Worm (Caenorhabditis elegans): ENCODE measurements around the gene tsct-1.

Gene tsct-1

ce11 chrX:12467660-12468111 is 33.8 kb downstream of the tsct-1 start, which contains the start of gene myo-2:
myo-2 (plus strand) TSS chrX:12468061.
- TF ChIP-seq pha-4 (tag; optimal IDR thresholded peaks at IDR 0.05) = peak; percentile 17
- TF ChIP-seq lin-32 (GFP tag; optimal IDR thresholded peaks at IDR 0.05) = no peak

- TF ChIP-seq unc-62 (GFP tag; optimal IDR thresholded peaks at IDR 0.05) (no peak), ztf-11 (tag; optimal IDR thresholded peaks at IDR 0.05) (no peak), nhr-76 (tag; optimal IDR thresholded peaks at IDR 0.05) (no peak), ham-2 (GFP tag; optimal IDR thresholded peaks at IDR 0.05) (no peak), blmp-1 (tag; optimal IDR thresholded peaks at IDR 0.05) (no peak), elt-3 (tag; optimal IDR thresholded peaks at IDR 0.05) (no peak), ceh-43 (GFP tag; optimal IDR thresholded peaks at IDR 0.05) (no peak), bed-3 (GFP tag; optimal IDR thresholded peaks at IDR 0.05) (no peak)
These were observed 35.9 kb downstream of the tsct-1 start for ce11 chrX:12469846-12470245.

ce11 chrX:12472232-12472631 is 38.3 kb downstream of the tsct-1 start:
- TF ChIP-seq elt-3 (tag; optimal IDR thresholded peaks at IDR 0.05) (no peak), blmp-1 (tag; optimal IDR thresholded peaks at IDR 0.05) (no peak), zip-8 (tag; optimal IDR thresholded peaks at IDR 0.05) (no peak), lin-13 (tag; optimal IDR thresholded peaks at IDR 0.05) (no peak), unc-120 (tag; optimal IDR thresholded peaks at IDR 0.05; ENCODE audit: poor library complexity, severe bottlenecking) (no peak), ceh-39 (tag; optimal IDR thresholded peaks at IDR 0.05) (no peak), nhr-2 (tag; optimal IDR thresholded peaks at IDR 0.05) (no peak), snpc-4 (tag; optimal IDR thresholded peaks at IDR 0.05) (no peak), mab-5 (tag; optimal IDR thresholded peaks at IDR 0.05) (no peak), mls-2 (tag; optimal IDR thresholded peaks at IDR 0.05) (no peak), sptf-1 (tag; optimal IDR thresholded peaks at IDR 0.05) (no peak), M03D4.4 (tag; optimal IDR thresholded peaks at IDR 0.05) (no peak), sem-2 (GFP tag; optimal IDR thresholded peaks at IDR 0.05) (no peak), ham-2 (GFP tag; optimal IDR thresholded peaks at IDR 0.05) (no peak), cnd-1 (tag; optimal IDR thresholded peaks at IDR 0.05) (no peak), pha-4 (tag; optimal IDR thresholded peaks at IDR 0.05) (no peak), unc-62 (GFP tag; optimal IDR thresholded peaks at IDR 0.05) (no peak), lin-32 (GFP tag; optimal IDR thresholded peaks at IDR 0.05) (no peak), tbx-8 (GFP tag; optimal IDR thresholded peaks at IDR 0.05) (no peak), flh-1 (GFP tag; optimal IDR thresholded peaks at IDR 0.05) (no peak)

- TF ChIP-seq blmp-1 (tag; optimal IDR thresholded peaks at IDR 0.05) = no peak
- no peak for TF ChIP-seq lin-13 (tag; optimal IDR thresholded peaks at IDR 0.05)
- TF ChIP-seq hlh-1 (tag; optimal IDR thresholded peaks at IDR 0.05) = no peak
- TF ChIP-seq bed-3 (GFP tag; optimal IDR thresholded peaks at IDR 0.05) = no peak
- TF ChIP-seq snpc-4 (tag; optimal IDR thresholded peaks at IDR 0.05) = no peak
- no peak for TF ChIP-seq unc-39 (tag; optimal IDR thresholded peaks at IDR 0.05)
These were observed 42.5 kb downstream of the tsct-1 start for ce11 chrX:12476412-12476811.

ce11 chrX:12477341-12477740 is 43.4 kb downstream of the tsct-1 start, which contains the start of gene F45E6.1:
F45E6.1 (minus strand) TSS chrX:12477441.
- no peak for TF ChIP-seq sptf-1 (tag; optimal IDR thresholded peaks at IDR 0.05)
- TF ChIP-seq lin-13 (tag; optimal IDR thresholded peaks at IDR 0.05) = no peak
- no peak for TF ChIP-seq nhr-237 (tag; optimal IDR thresholded peaks at IDR 0.05)
- no peak for TF ChIP-seq lin-32 (GFP tag; optimal IDR thresholded peaks at IDR 0.05)
- no peak for TF ChIP-seq M03D4.4 (tag; optimal IDR thresholded peaks at IDR 0.05)
- TF ChIP-seq elt-3 (tag; optimal IDR thresholded peaks at IDR 0.05) = no peak

ce11 chrX:12478465-12478864 is 44.6 kb downstream of the tsct-1 start:
- TF ChIP-seq tbx-8 (GFP tag; optimal IDR thresholded peaks at IDR 0.05) (no peak), ceh-39 (tag; optimal IDR thresholded peaks at IDR 0.05) (no peak), lsy-2 (tag; optimal IDR thresholded peaks at IDR 0.05) (no peak), ceh-83 (GFP tag; optimal IDR thresholded peaks at IDR 0.05) (no peak)

- peak; percentile 95 for TF ChIP-seq ces-1 (GFP tag; optimal IDR thresholded peaks at IDR 0.05)
- no peak for TF ChIP-seq mls-2 (tag; optimal IDR thresholded peaks at IDR 0.05)
- TF ChIP-seq elt-1 (tag; optimal IDR thresholded peaks at IDR 0.05; ENCODE audit: borderline replicate concordance, insufficient read depth) = no peak
- no peak for TF ChIP-seq nhr-76 (tag; optimal IDR thresholded peaks at IDR 0.05)
- TF ChIP-seq unc-39 (tag; optimal IDR thresholded peaks at IDR 0.05) = no peak
These were observed 45.1 kb downstream of the tsct-1 start for ce11 chrX:12479027-12479426.

Measured in whole organism, mixed stage, embryonic.